Worm (Caenorhabditis elegans) whole organism, late embryonic: ENCODE measurements around the gene mex-1.

Source experiments
- elt-2 ChIP-seq: sonication (generic microtip); optimal IDR thresholded peaks from 2 replicates; lab custom pipeline; 2016; ENCODE audit warnings: missing genetic modification reagents, missing genetic modification characterization, missing compliant biosample characterization
- hlh-8 ChIP-seq: sonication (generic microtip); optimal IDR thresholded peaks from 2 replicates; lab custom pipeline; 2016; ENCODE audit warnings: missing genotype, missing genetic modification characterization, missing compliant biosample characterization

- TF ChIP-seq elt-2 (no peak), hlh-8 (no peak)
These were observed 1.8 kb upstream of the mex-1 start, which contains the start of gene rab-7 for ce11 chrII:11966602-11967001.
